Worm (Caenorhabditis elegans) whole organism, L1 larva: ENCODE results near the gene nhr-254.
A peak's percentile ranks its signal among the peaks of the same experiment; 100 is the strongest.

Experiments
- C16A3.4 ChIP-seq: fragments of 150-350 bp; optimal IDR thresholded peaks from 2 replicates; lab custom pipeline; 2014; ENCODE audit warnings: missing biosample characterization, missing genetic modification characterization
- C34B4.2 ChIP-seq: sonication (generic microtip); optimal IDR thresholded peaks from 2 replicates; lab custom pipeline; 2017; ENCODE audit warnings: mild to moderate bottlenecking, missing genetic modification characterization, missing compliant biosample characterization
- F16B12.6 ChIP-seq: fragments of 150-350 bp; optimal IDR thresholded peaks from 2 replicates; lab custom pipeline; 2014; ENCODE audit warnings: missing biosample characterization, missing genetic modification characterization
- Y116A8C.19 ChIP-seq: sonication (generic microtip); optimal IDR thresholded peaks from 2 replicates; lab custom pipeline; 2016; ENCODE audit warnings: missing compliant biosample characterization, missing genetic modification characterization, borderline replicate concordance
- ama-1 ChIP-seq: fragments of 150-350 bp; optimal IDR thresholded peaks from 2 replicates; lab custom pipeline; 2014
- blmp-1 ChIP-seq: fragments of 150-350 bp; optimal IDR thresholded peaks from 2 replicates; lab custom pipeline; 2014; ENCODE audit warnings: missing biosample characterization, missing genetic modification characterization
- ceh-8 ChIP-seq: fragments of 200-800 bp; sonication (Bioruptor generic); optimal IDR thresholded peaks from 2 replicates; lab custom pipeline; 2018; ENCODE audit warnings: mild to moderate bottlenecking, missing genetic modification characterization, moderate library complexity, missing compliant biosample characterization
- ceh-82 ChIP-seq, 3 experiments: fragments of 150-350 bp in 1 of 3; sonication (generic microtip) in 2 of 3; optimal IDR thresholded peaks; 2 replicates each; lab custom pipeline; 2014 to 2017; ENCODE audit warnings: missing biosample characterization in 3 of 3, missing genetic modification characterization in 3 of 3
- ceh-90 ChIP-seq: sonication (generic microtip); optimal IDR thresholded peaks from 2 replicates; lab custom pipeline; 2016; ENCODE audit warnings: missing genetic modification characterization, missing compliant biosample characterization
- dpl-1 ChIP-seq, 3 experiments: fragments of 150-350 bp in 2 of 3; sonication (generic microtip) in 1 of 3; optimal IDR thresholded peaks; 2 replicates each; lab custom pipeline; 2014 to 2017; ENCODE audit warnings: missing biosample characterization in 3 of 3, missing genetic modification characterization in 3 of 3, missing genetic modification reagents in 3 of 3
- dsc-1 ChIP-seq: sonication (generic microtip); optimal IDR thresholded peaks from 2 replicates; lab custom pipeline; 2016; ENCODE audit warnings: mild to moderate bottlenecking, missing genetic modification characterization, missing compliant biosample characterization
- efl-1 ChIP-seq, 4 experiments: fragments of 150-350 bp; optimal IDR thresholded peaks in 3 of 4; peaks in 1 of 4; 1 replicate in 1 of 4; 2 replicates in 3 of 4; lab custom pipeline; 2014; ENCODE audit warnings: missing biosample characterization in 2 of 4, missing genetic modification characterization in 2 of 4, missing genetic modification reagents in 2 of 4
- egl-27 ChIP-seq, 2 experiments: fragments of 150-350 bp in 1 of 2; sonication (generic microtip); optimal IDR thresholded peaks; 3 replicates each; lab custom pipeline; 2017 to 2018; ENCODE audit warnings: missing biosample characterization in 2 of 2, missing genetic modification characterization in 2 of 2, missing genetic modification reagents in 2 of 2
- elt-2 ChIP-seq: sonication (generic microtip); optimal IDR thresholded peaks from 2 replicates; lab custom pipeline; 2016; ENCODE audit warnings: missing genetic modification characterization, mild to moderate bottlenecking, inconsistent platforms, missing compliant biosample characterization, missing genetic modification reagents
- elt-3 ChIP-seq, 6 experiments: fragments of 150-350 bp in 1 of 6; sonication (generic microtip); optimal IDR thresholded peaks; 2 replicates each; lab custom pipeline; 2017 to 2018; ENCODE audit warnings: missing biosample characterization in 6 of 6, missing genetic modification characterization in 6 of 6, inconsistent platforms in 1 of 6
- ets-5 ChIP-seq: fragments of 200-800 bp; sonication (Bioruptor generic); IDR thresholded peaks from 2 replicates; pipeline ENCODE4 v1.3.6; 2022; ENCODE audit warnings: missing genetic modification characterization, missing compliant biosample characterization
- fkh-8 ChIP-seq: sonication (generic microtip); optimal IDR thresholded peaks from 2 replicates; lab custom pipeline; 2016; ENCODE audit warnings: mild to moderate bottlenecking, missing genetic modification characterization, missing compliant biosample characterization
- grh-1 ChIP-seq: fragments of 200-800 bp; sonication (Bioruptor generic); IDR thresholded peaks from 2 replicates; pipeline ENCODE4 v1.3.6; 2022; ENCODE audit warnings: missing genetic modification reagents, missing genetic modification characterization, missing compliant biosample characterization
- hlh-17 ChIP-seq: fragments of 200-800 bp; sonication (Bioruptor generic); optimal IDR thresholded peaks from 2 replicates; lab custom pipeline; 2018; ENCODE audit warnings: missing genetic modification characterization, mild to moderate bottlenecking, missing compliant biosample characterization, moderate library complexity, borderline replicate concordance
- isw-1 ChIP-seq: fragments of 200-800 bp; sonication (Bioruptor generic); IDR thresholded peaks from 2 replicates; pipeline ENCODE4 v1.3.6; 2022; ENCODE audit warnings: missing genetic modification characterization, missing compliant biosample characterization
- lin-13 ChIP-seq: fragments of 150-350 bp; optimal IDR thresholded peaks from 2 replicates; lab custom pipeline; 2014; ENCODE audit warnings: missing biosample characterization, missing genetic modification reagents, missing genetic modification characterization
- lin-14 ChIP-seq: fragments of 200-800 bp; sonication (Bioruptor generic); optimal IDR thresholded peaks from 2 replicates; lab custom pipeline; 2018; ENCODE audit warnings: mild to moderate bottlenecking, missing genetic modification characterization, moderate library complexity, missing compliant biosample characterization
- lin-35 ChIP-seq, 2 experiments: fragments of 150-350 bp; optimal IDR thresholded peaks; 2 replicates each; lab custom pipeline; 2014; ENCODE audit warnings: missing biosample characterization in 2 of 2, missing genetic modification characterization in 2 of 2, missing genetic modification reagents in 2 of 2
- lsy-2 ChIP-seq, 2 experiments: fragments of 150-350 bp; optimal IDR thresholded peaks; 2 replicates each; lab custom pipeline; 2014; ENCODE audit warnings: missing biosample characterization in 2 of 2, missing genetic modification characterization in 2 of 2
- mab-9 ChIP-seq: fragments of 200-800 bp; sonication (Bioruptor generic); IDR thresholded peaks from 2 replicates; pipeline ENCODE4 v1.3.6; 2022; ENCODE audit warnings: missing genetic modification reagents, missing genetic modification characterization, missing compliant biosample characterization
- mdl-1 ChIP-seq, 2 experiments: fragments of 150-350 bp; optimal IDR thresholded peaks; 2 replicates each; lab custom pipeline; 2014 to 2017; ENCODE audit warnings: missing biosample characterization in 2 of 2, missing genetic modification characterization in 2 of 2, inconsistent platforms in 1 of 2
- mef-2 ChIP-seq: fragments of 150-350 bp; optimal IDR thresholded peaks from 2 replicates; lab custom pipeline; 2014; ENCODE audit warnings: missing biosample characterization, missing genetic modification characterization
- mep-1 ChIP-seq: fragments of 150-350 bp; optimal IDR thresholded peaks from 2 replicates; lab custom pipeline; 2014; ENCODE audit warnings: missing biosample characterization, missing genetic modification characterization
- nhr-11 ChIP-seq: fragments of 150-350 bp; optimal IDR thresholded peaks from 2 replicates; lab custom pipeline; 2014; ENCODE audit warnings: missing biosample characterization, missing genetic modification characterization
- nhr-19 ChIP-seq: fragments of 200-800 bp; sonication (Bioruptor generic); conservative IDR thresholded peaks from 2 replicates; pipeline ENCODE4 v1.3.6; 2022; ENCODE audit warnings: missing genetic modification characterization, missing compliant biosample characterization
- nhr-20 ChIP-seq: sonication (generic microtip); optimal IDR thresholded peaks from 2 replicates; lab custom pipeline; 2016; ENCODE audit warnings: mild to moderate bottlenecking, missing genetic modification characterization, missing compliant biosample characterization
- nhr-237 ChIP-seq: fragments of 150-350 bp; optimal IDR thresholded peaks from 2 replicates; lab custom pipeline; 2014; ENCODE audit warnings: missing biosample characterization, missing genetic modification characterization
- nhr-28 ChIP-seq: fragments of 150-350 bp; optimal IDR thresholded peaks from 2 replicates; lab custom pipeline; 2014; ENCODE audit warnings: missing biosample characterization, missing genetic modification characterization
- nhr-47 ChIP-seq: sonication (generic microtip); optimal IDR thresholded peaks from 2 replicates; lab custom pipeline; 2016; ENCODE audit warnings: mild to moderate bottlenecking, missing genetic modification characterization, moderate library complexity, missing compliant biosample characterization
- nhr-71 ChIP-seq: sonication (generic microtip); optimal IDR thresholded peaks from 2 replicates; lab custom pipeline; 2016; ENCODE audit warnings: mild to moderate bottlenecking, missing genetic modification characterization, moderate library complexity, missing compliant biosample characterization
- nhr-77 ChIP-seq: fragments of 150-350 bp; optimal IDR thresholded peaks from 2 replicates; lab custom pipeline; 2014; ENCODE audit warnings: missing biosample characterization, missing genetic modification characterization
- nhr-90 ChIP-seq: sonication (generic microtip); optimal IDR thresholded peaks from 2 replicates; lab custom pipeline; 2016; ENCODE audit warnings: mild to moderate bottlenecking, missing genetic modification characterization, missing compliant biosample characterization; ENCODE audit not compliant: poor library complexity
- pag-3 ChIP-seq: sonication (generic microtip); optimal IDR thresholded peaks from 2 replicates; lab custom pipeline; 2017; ENCODE audit warnings: missing genetic modification characterization, mild to moderate bottlenecking, missing compliant biosample characterization, antibody characterized with exemption, borderline replicate concordance; ENCODE audit not compliant: insufficient read depth
- rnt-1 ChIP-seq: sonication (generic microtip); optimal IDR thresholded peaks from 2 replicates; lab custom pipeline; 2016; ENCODE audit warnings: mild to moderate bottlenecking, missing genetic modification characterization, moderate library complexity, missing compliant biosample characterization
- skn-1 ChIP-seq: fragments of 150-350 bp; optimal IDR thresholded peaks from 2 replicates; lab custom pipeline; 2014; ENCODE audit warnings: missing biosample characterization, missing genetic modification characterization
- snpc-4 ChIP-seq: fragments of 150-350 bp; optimal IDR thresholded peaks from 2 replicates; lab custom pipeline; 2014; ENCODE audit warnings: missing biosample characterization, missing genetic modification characterization
- snu-23 ChIP-seq: sonication (generic microtip); optimal IDR thresholded peaks from 2 replicates; lab custom pipeline; 2016; ENCODE audit warnings: missing genetic modification characterization, missing compliant biosample characterization
- sptf-1 ChIP-seq: fragments of 150-350 bp; optimal IDR thresholded peaks from 2 replicates; lab custom pipeline; 2014; ENCODE audit warnings: missing biosample characterization, missing genetic modification characterization
- swsn-7 ChIP-seq: sonication (generic microtip); optimal IDR thresholded peaks from 2 replicates; lab custom pipeline; 2016; ENCODE audit warnings: missing genetic modification characterization, missing compliant biosample characterization
- tbx-2 ChIP-seq: sonication (generic microtip); optimal IDR thresholded peaks from 2 replicates; lab custom pipeline; 2016; ENCODE audit warnings: missing genetic modification characterization, missing compliant biosample characterization
- tlp-1 ChIP-seq: fragments of 150-350 bp; optimal IDR thresholded peaks from 2 replicates; lab custom pipeline; 2014; ENCODE audit warnings: missing biosample characterization, missing genetic modification characterization
- unc-130 ChIP-seq: fragments of 150-350 bp; optimal IDR thresholded peaks from 2 replicates; lab custom pipeline; 2017; ENCODE audit warnings: missing biosample characterization, missing genetic modification characterization, inconsistent platforms
- unc-86 ChIP-seq: sonication (generic microtip); optimal IDR thresholded peaks from 2 replicates; lab custom pipeline; 2016; ENCODE audit warnings: missing genetic modification characterization, missing compliant biosample characterization
- vab-15 ChIP-seq: sonication (generic microtip); optimal IDR thresholded peaks from 2 replicates; lab custom pipeline; 2017; ENCODE audit warnings: missing genotype, mild to moderate bottlenecking, missing genetic modification characterization, missing compliant biosample characterization
- xbp-1 ChIP-seq: sonication (generic microtip); optimal IDR thresholded peaks from 2 replicates; lab custom pipeline; 2016; ENCODE audit warnings: missing genetic modification characterization, missing compliant biosample characterization
- ztf-11 ChIP-seq, 2 experiments: sonication (generic microtip); optimal IDR thresholded peaks; 2 replicates each; lab custom pipeline; 2016 to 2017; ENCODE audit warnings: missing genetic modification characterization in 2 of 2, missing biosample characterization in 1 of 2, missing compliant biosample characterization in 1 of 2
- ztf-4 ChIP-seq: fragments of 150-350 bp; optimal IDR thresholded peaks from 2 replicates; lab custom pipeline; 2014; ENCODE audit warnings: missing biosample characterization, missing genetic modification characterization

The nhr-254 gene

ce11 chrV:349054-349453 lies 43.4 kb upstream of the nhr-254 start, which contains the start of gene atg-9:
TSS of gene atg-9 (plus strand) at chrV:349385.
- TF ChIP-seq skn-1 = peak; percentile 81
- TF ChIP-seq dsc-1 = peak; percentile 33
- peak; percentile 88 for TF ChIP-seq grh-1
- peak; percentile 43 for TF ChIP-seq tbx-2
- TF ChIP-seq C16A3.4 = peak; percentile 88
- peak; percentile 42 to 78 (median 51) for TF ChIP-seq ceh-82 (tag; optimal IDR thresholded peaks at IDR 0.05; lab: Kevin White, UChicago)
- TF ChIP-seq swsn-7 (tag; lab: Kevin White, UChicago) = peak; percentile 46
- peak in 1 of 2 experiments; percentile 98 for TF ChIP-seq mdl-1 (tag; optimal IDR thresholded peaks at IDR 0.05; lab: Kevin White, UChicago)
- peak; percentile 9 for TF ChIP-seq nhr-237 (tag; lab: Kevin White, UChicago)
- peak; percentile 75 for TF ChIP-seq nhr-19 (GFP tag; lab: Robert Waterston, UW)
- TF ChIP-seq Y116A8C.19 = no peak
- peak; percentile 44 for TF ChIP-seq snpc-4 (tag; lab: Kevin White, UChicago)
- TF ChIP-seq nhr-20 (tag; lab: Kevin White, UChicago) = peak; percentile 78
- TF ChIP-seq efl-1 (optimal IDR thresholded peaks at IDR 0.05; lab: Kevin White, UChicago) = peak; percentile 65 to 71
- peak; percentile 68 to 96 for TF ChIP-seq efl-1 (GFP tag; optimal IDR thresholded peaks at IDR 0.05 in 1 of 2; lab: Kevin White, UChicago)
- TF ChIP-seq ceh-90 (tag; lab: Kevin White, UChicago) = no peak
- peak; percentile 31; the same call in 1 of the 2 replicates for TF ChIP-seq isw-1 (GFP tag; lab: Robert Waterston, UW)
- TF ChIP-seq lsy-2 (tag; optimal IDR thresholded peaks at IDR 0.05; lab: Kevin White, UChicago) = peak; percentile 70 to 77
- TF ChIP-seq tlp-1 (tag; lab: Kevin White, UChicago) = no peak
- no peak for TF ChIP-seq ets-5 (GFP tag; lab: Robert Waterston, UW)
- no peak for TF ChIP-seq egl-27 (tag; optimal IDR thresholded peaks at IDR 0.05; lab: Kevin White, UChicago)
- peak; percentile 56 for TF ChIP-seq unc-130
- TF ChIP-seq xbp-1 (tag; lab: Kevin White, UChicago) = peak; percentile 40
- peak; percentile 67 for TF ChIP-seq ama-1 (lab: Kevin White, UChicago)
- TF ChIP-seq vab-15 (tag; lab: Kevin White, UChicago) = peak; percentile 69
- TF ChIP-seq lin-14 = peak; percentile 97
- TF ChIP-seq snu-23 (GFP tag; lab: Kevin White, UChicago) = peak; percentile 75
- TF ChIP-seq pag-3 = peak; percentile 37
- no peak for TF ChIP-seq C34B4.2 (tag; lab: Kevin White, UChicago)
- no peak for TF ChIP-seq hlh-17 (GFP tag; lab: Kevin White, UChicago)
- no peak for TF ChIP-seq nhr-28 (tag; lab: Kevin White, UChicago)
- TF ChIP-seq elt-3 (tag; optimal IDR thresholded peaks at IDR 0.05; lab: Kevin White, UChicago) = peak in 3 of 6 experiments; percentile 47 to 70 (median 64)
- TF ChIP-seq nhr-90 (tag; lab: Kevin White, UChicago) = peak; percentile 68
- peak; percentile 63 for TF ChIP-seq nhr-47 (tag; lab: Kevin White, UChicago)
- peak; percentile 58 for TF ChIP-seq nhr-77 (tag; lab: Kevin White, UChicago)
- peak in 1 of 2 experiments; percentile 32 for TF ChIP-seq ztf-11 (tag; optimal IDR thresholded peaks at IDR 0.05; lab: Kevin White, UChicago)
- TF ChIP-seq sptf-1 (tag; lab: Kevin White, UChicago) = no peak
- peak; percentile 32 for TF ChIP-seq ztf-4 (tag; lab: Kevin White, UChicago)
- TF ChIP-seq mef-2 (tag; lab: Kevin White, UChicago) = no peak
- TF ChIP-seq blmp-1 = peak; percentile 72
- peak; percentile 78 for TF ChIP-seq nhr-71 (tag; lab: Kevin White, UChicago)
- peak; percentile 88 for TF ChIP-seq mep-1
- TF ChIP-seq F16B12.6 = peak; percentile 36
- peak; percentile 36 for TF ChIP-seq elt-2 (tag; lab: Kevin White, UChicago)
- TF ChIP-seq unc-86 = peak; percentile 3
- peak; percentile 55 to 75 (median 67) for TF ChIP-seq dpl-1 (GFP tag; optimal IDR thresholded peaks at IDR 0.05; lab: Kevin White, UChicago)
- peak; percentile 3 for TF ChIP-seq ceh-8
- TF ChIP-seq nhr-11 (tag; lab: Kevin White, UChicago) = no peak
- TF ChIP-seq rnt-1 = peak; percentile 61
- peak; percentile 56 to 85 for TF ChIP-seq lin-35 (GFP tag; optimal IDR thresholded peaks at IDR 0.05; lab: Kevin White, UChicago)
- 0 out of 2 replicates have a peak, but pooled peaks have one; percentile 16 for TF ChIP-seq mab-9 (GFP tag; lab: Robert Waterston, UW)
- TF ChIP-seq fkh-8 = peak; percentile 68
- TF ChIP-seq lin-13 (GFP tag; lab: Kevin White, UChicago) = peak; percentile 80
